Fruit fly (Drosophila melanogaster): ENCODE results near the gene Gen.

Gen gene

DNA sequence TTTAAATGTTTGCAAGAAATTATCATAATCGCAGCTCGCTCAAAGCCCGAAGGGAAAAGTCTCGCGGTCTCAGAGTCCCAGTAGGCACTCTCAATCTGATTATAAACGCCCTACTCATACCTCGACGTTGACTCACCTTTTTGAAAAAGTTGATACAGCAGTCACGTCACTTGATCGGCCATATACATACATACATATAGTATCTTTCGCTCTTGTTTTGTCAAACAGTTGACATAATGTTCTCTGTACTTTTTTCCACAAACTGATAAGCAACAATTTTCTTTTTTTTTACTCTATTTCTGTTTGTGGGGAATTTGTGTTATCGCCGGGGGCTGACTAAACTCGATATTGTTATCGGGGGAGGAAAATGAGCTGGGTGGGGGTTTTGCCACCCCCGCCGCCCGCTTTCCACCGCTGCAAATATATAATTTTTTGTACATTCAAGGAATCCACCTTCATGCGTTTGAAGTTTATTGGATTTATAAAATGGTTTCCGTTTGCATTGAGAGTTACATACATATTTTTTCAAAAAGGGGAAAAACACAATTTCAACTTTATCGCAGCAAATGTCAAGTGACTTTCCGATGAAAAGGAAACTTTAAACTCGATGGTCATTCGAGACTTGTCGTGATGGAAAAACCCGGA lies 28.9 kb upstream of the Gen start:
- TF ChIP-seq CrebA (GFP tag; optimal IDR thresholded peaks at IDR 0.05; ENCODE audit: borderline replicate concordance), result peak; percentile 6
- no peak for TF ChIP-seq fru (GFP tag; optimal IDR thresholded peaks at IDR 0.05)
- peak; percentile 45 for TF ChIP-seq Jra (GFP tag; optimal IDR thresholded peaks at IDR 0.05)
- no peak for TF ChIP-seq foxo (GFP tag; optimal IDR thresholded peaks at IDR 0.05)
- TF ChIP-seq brk (GFP tag; optimal IDR thresholded peaks at IDR 0.05), result peak; percentile 11
- TF ChIP-seq Rel (GFP tag; optimal IDR thresholded peaks at IDR 0.05), result no peak
- peak; percentile 99 for TF ChIP-seq Rel (tag; optimal IDR thresholded peaks at IDR 0.05)

DNA sequence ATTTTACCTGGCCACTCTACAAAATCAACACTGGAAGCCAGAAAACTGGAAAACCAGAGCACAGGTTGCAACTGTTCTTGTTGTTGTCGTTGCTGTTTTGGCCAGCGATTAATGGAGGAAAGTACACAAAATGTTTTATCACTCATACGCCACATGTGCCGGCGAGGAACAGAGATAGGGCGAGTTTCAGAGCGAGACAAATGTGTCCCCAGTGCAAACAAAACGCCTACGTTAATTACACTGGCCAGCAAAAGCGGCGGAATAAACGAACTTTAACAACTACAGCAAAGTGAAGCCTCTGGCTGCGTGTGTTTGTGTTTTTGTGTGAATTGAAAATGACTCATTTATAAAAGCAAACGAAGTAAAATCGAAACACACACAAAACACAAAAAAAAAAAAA lies 28.0 kb upstream of the Gen start:
- TF ChIP-seq Sp1 (GFP tag; optimal IDR thresholded peaks at IDR 0.05), result no peak
- TF ChIP-seq OdsH (GFP tag; optimal IDR thresholded peaks at IDR 0.05), result peak; percentile 16
- peak; percentile 32 for TF ChIP-seq psq (GFP tag; optimal IDR thresholded peaks at IDR 0.05)
- TF ChIP-seq h (GFP tag; optimal IDR thresholded peaks at IDR 0.05), result peak; percentile 34
- no peak for TF ChIP-seq Rel (GFP tag; optimal IDR thresholded peaks at IDR 0.05)
- peak; percentile 91 for TF ChIP-seq Rel (tag; optimal IDR thresholded peaks at IDR 0.05)
- no peak for TF ChIP-seq Dfd (GFP tag; optimal IDR thresholded peaks at IDR 0.05)
- TF ChIP-seq Vsx2 (GFP tag; optimal IDR thresholded peaks at IDR 0.05; ENCODE audit: partially characterized antibody), result no peak
- no peak for TF ChIP-seq dsf (GFP tag; optimal IDR thresholded peaks at IDR 0.05; ENCODE audit: borderline replicate concordance)

DNA sequence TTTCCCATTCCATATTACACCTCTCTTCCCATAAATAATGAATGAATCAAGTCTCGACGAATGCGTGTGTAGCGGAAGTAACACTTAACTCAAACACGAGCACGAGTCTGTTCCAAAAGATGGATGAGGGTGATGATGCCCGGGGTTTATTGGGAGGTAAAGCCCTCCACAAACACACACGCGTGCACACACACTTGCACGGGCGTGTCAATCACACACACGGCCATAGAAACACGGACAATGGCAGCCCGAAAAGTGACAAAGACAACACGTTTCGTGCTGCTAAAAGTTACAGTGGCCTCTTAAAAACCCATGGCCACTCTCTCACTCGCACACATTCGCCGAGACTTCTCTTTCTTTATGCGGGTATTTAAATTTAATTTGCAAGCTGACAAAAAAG lies 26.7 kb upstream of the Gen start:
- TF ChIP-seq HLH106 (tag; optimal IDR thresholded peaks at IDR 0.05) (no peak), Jra (GFP tag; optimal IDR thresholded peaks at IDR 0.05) (no peak)

DNA sequence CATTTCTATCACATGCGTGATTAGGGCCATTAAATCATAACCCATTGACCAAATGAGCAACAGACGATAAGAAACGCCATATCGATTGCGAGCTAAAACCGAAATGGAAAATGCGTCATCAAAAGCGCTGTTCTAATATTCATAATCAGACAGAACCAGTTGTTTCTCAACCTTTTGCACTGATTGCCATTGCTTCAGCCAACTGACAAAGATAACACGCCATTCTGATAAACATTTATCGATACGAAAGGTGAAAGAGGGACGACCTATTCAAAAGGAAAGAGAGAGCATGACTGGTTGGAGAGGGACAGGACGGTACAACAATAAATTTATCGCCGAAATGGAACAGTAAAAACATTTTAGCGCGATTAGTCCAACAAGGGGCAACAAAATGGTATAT lies 24.6 kb upstream of the Gen start:
- TF ChIP-seq CG32264 (GFP tag; optimal IDR thresholded peaks at IDR 0.05) (no peak), Hr83 (GFP tag; optimal IDR thresholded peaks at IDR 0.05; ENCODE audit: poor library complexity, severe bottlenecking) (peak; percentile 17), Abd-B (GFP tag; optimal IDR thresholded peaks at IDR 0.05) (no peak), CrebA (GFP tag; optimal IDR thresholded peaks at IDR 0.05; ENCODE audit: borderline replicate concordance) (peak; percentile 56), N (GFP tag; optimal IDR thresholded peaks at IDR 0.05) (no peak), GATAd (GFP tag; optimal IDR thresholded peaks at IDR 0.05) (no peak), pan (optimal IDR thresholded peaks at IDR 0.05) (no peak), sv (GFP tag; optimal IDR thresholded peaks at IDR 0.05) (no peak), woc (GFP tag; optimal IDR thresholded peaks at IDR 0.05) (no peak), h (GFP tag; optimal IDR thresholded peaks at IDR 0.05) (peak; percentile 32), foxo (GFP tag; optimal IDR thresholded peaks at IDR 0.05) (no peak), Hnf4 (GFP tag; optimal IDR thresholded peaks at IDR 0.05) (peak; percentile 38), usp (GFP tag; optimal IDR thresholded peaks at IDR 0.05) (no peak), Dfd (GFP tag; optimal IDR thresholded peaks at IDR 0.05) (no peak), Mio (GFP tag; optimal IDR thresholded peaks at IDR 0.05) (no peak), brk (GFP tag; optimal IDR thresholded peaks at IDR 0.05) (peak; percentile 23), sage (GFP tag; optimal IDR thresholded peaks at IDR 0.05) (no peak), dmrt93B (GFP tag; optimal IDR thresholded peaks at IDR 0.05) (no peak), Hr78 (GFP tag; optimal IDR thresholded peaks at IDR 0.05) (no peak), tai (GFP tag; optimal IDR thresholded peaks at IDR 0.05) (no peak), dl (GFP tag; optimal IDR thresholded peaks at IDR 0.05; ENCODE audit: insufficient read depth in 1 of 2, partially characterized antibody in 2 of 2) (no peak), dsf (GFP tag; optimal IDR thresholded peaks at IDR 0.05; ENCODE audit: borderline replicate concordance) (no peak), br (GFP tag; optimal IDR thresholded peaks at IDR 0.05) (peak; percentile 41), lola (GFP tag; optimal IDR thresholded peaks at IDR 0.05) (no peak), Myc (optimal IDR thresholded peaks at IDR 0.05) (no peak), Dif (GFP tag; optimal IDR thresholded peaks at IDR 0.05; ENCODE audit: partially characterized antibody) (no peak), ey (GFP tag; optimal IDR thresholded peaks at IDR 0.05) (no peak), Vsx2 (GFP tag; optimal IDR thresholded peaks at IDR 0.05; ENCODE audit: partially characterized antibody) (no peak), rgr (GFP tag; optimal IDR thresholded peaks at IDR 0.05) (no peak), Jra (GFP tag; optimal IDR thresholded peaks at IDR 0.05) (no peak), fru (GFP tag; optimal IDR thresholded peaks at IDR 0.05) (no peak), jim (GFP tag; optimal IDR thresholded peaks at IDR 0.05) (no peak), OdsH (GFP tag; optimal IDR thresholded peaks at IDR 0.05) (no peak), psq (GFP tag; optimal IDR thresholded peaks at IDR 0.05) (peak; percentile 9), CG9705 (GFP tag; optimal IDR thresholded peaks at IDR 0.05) (no peak), Rel (GFP tag; optimal IDR thresholded peaks at IDR 0.05) (no peak), Rel (tag; optimal IDR thresholded peaks at IDR 0.05) (peak; percentile 72), Sp1 (GFP tag; optimal IDR thresholded peaks at IDR 0.05) (no peak), HLH106 (tag; optimal IDR thresholded peaks at IDR 0.05) (no peak)
